Worm (Caenorhabditis elegans) whole organism, L4 larva: ENCODE measurements around the gene fbxc-45.

Experiments used
- D1046.2 ChIP-seq: fragments of 200-800 bp; sonication (Bioruptor generic); IDR thresholded peaks from 2 replicates; pipeline ENCODE4 v1.3.6; 2022; ENCODE audit warnings: missing genetic modification characterization, missing compliant biosample characterization
- F37D6.2 ChIP-seq: sonication (generic microtip); optimal IDR thresholded peaks from 2 replicates; lab custom pipeline; 2016; ENCODE audit warnings: mild to moderate bottlenecking, missing genetic modification characterization, missing compliant biosample characterization
- R02D3.7 ChIP-seq: fragments of 150-350 bp; sonication (generic microtip); optimal IDR thresholded peaks from 3 replicates; lab custom pipeline; 2014; ENCODE audit warnings: missing biosample characterization, missing genetic modification characterization
- T26A8.4 ChIP-seq: fragments of 200-800 bp; sonication (Bioruptor generic); IDR thresholded peaks from 2 replicates; pipeline ENCODE4 v1.3.6; 2022; ENCODE audit warnings: missing genetic modification characterization, missing compliant biosample characterization
- Y48G9A.11 ChIP-seq: fragments of 200-800 bp; sonication (Bioruptor generic); IDR thresholded peaks from 2 replicates; pipeline ENCODE4 v1.3.6; 2022; ENCODE audit warnings: missing genetic modification reagents, missing genetic modification characterization, missing compliant biosample characterization
- ZK337.2 ChIP-seq: fragments of 200-800 bp; sonication (Bioruptor generic); IDR thresholded peaks from 2 replicates; pipeline ENCODE4 v1.3.6; 2022; ENCODE audit warnings: missing genetic modification reagents, missing genetic modification characterization, missing compliant biosample characterization
- aha-1 ChIP-seq: fragments of 150-350 bp; peaks from one replicate; lab custom pipeline; 2014; ENCODE audit warnings: missing biosample characterization, missing genetic modification characterization
- ama-1 ChIP-seq: fragments of 150-350 bp; optimal IDR thresholded peaks from 2 replicates; lab custom pipeline; 2014; ENCODE audit warnings: inconsistent platforms, mixed read lengths
- arid-1 ChIP-seq: fragments of 200-800 bp; sonication (Bioruptor generic); conservative IDR thresholded peaks from 2 replicates; pipeline ENCODE4 v1.3.6; 2022; ENCODE audit warnings: missing genetic modification reagents, missing genetic modification characterization, missing compliant biosample characterization
- ceh-28 ChIP-seq: fragments of 150-350 bp; optimal IDR thresholded peaks from 2 replicates; lab custom pipeline; 2014; ENCODE audit warnings: missing biosample characterization, missing genetic modification reagents, missing genetic modification characterization
- ceh-32 ChIP-seq: sonication (generic microtip); optimal IDR thresholded peaks from 2 replicates; lab custom pipeline; 2016; ENCODE audit warnings: mild to moderate bottlenecking, missing genetic modification characterization, missing compliant biosample characterization; ENCODE audit not compliant: poor library complexity
- ceh-62 ChIP-seq: sonication (generic microtip); optimal IDR thresholded peaks from 2 replicates; lab custom pipeline; 2017; ENCODE audit warnings: missing biosample characterization, missing genetic modification characterization
- ctbp-1 ChIP-seq: fragments of 200-800 bp; sonication (Bioruptor generic); IDR thresholded peaks from 2 replicates; pipeline ENCODE4 v1.3.6; 2022; ENCODE audit warnings: missing genetic modification reagents, missing genetic modification characterization, missing compliant biosample characterization
- daf-16 ChIP-seq, 3 experiments: sonication (generic microtip); optimal IDR thresholded peaks; 2 replicates each; lab custom pipeline; 2016 to 2017; ENCODE audit warnings: missing genetic modification characterization in 3 of 3, missing genetic modification reagents in 3 of 3, mild to moderate bottlenecking in 2 of 3, missing compliant biosample characterization in 2 of 3, missing biosample characterization in 1 of 3, moderate library complexity in 1 of 3
- dmd-9 ChIP-seq: fragments of 200-800 bp; sonication (Bioruptor generic); IDR thresholded peaks from 2 replicates; pipeline ENCODE4 v1.3.6; 2022; ENCODE audit warnings: missing genetic modification reagents, missing genetic modification characterization, missing compliant biosample characterization
- egl-27 ChIP-seq: sonication (generic microtip); optimal IDR thresholded peaks from 3 replicates; lab custom pipeline; 2017; ENCODE audit warnings: missing biosample characterization, missing genetic modification reagents, missing genetic modification characterization
- egl-43 ChIP-seq: fragments of 200-800 bp; sonication (Bioruptor generic); IDR thresholded peaks from 2 replicates; pipeline ENCODE4 v1.3.6; 2022; ENCODE audit warnings: missing genetic modification reagents, missing genetic modification characterization, missing compliant biosample characterization
- fkh-10 ChIP-seq: fragments of 150-350 bp; optimal IDR thresholded peaks from 2 replicates; lab custom pipeline; 2014; ENCODE audit warnings: missing biosample characterization, missing genetic modification reagents, missing genetic modification characterization
- gei-8 ChIP-seq: fragments of 200-800 bp; sonication (Bioruptor generic); optimal IDR thresholded peaks from 2 replicates; lab custom pipeline; 2018; ENCODE audit warnings: mild to moderate bottlenecking, missing genetic modification characterization, missing compliant biosample characterization
- hif-1 ChIP-seq, 2 experiments: sonication (generic microtip); optimal IDR thresholded peaks; 2 replicates each; lab custom pipeline; 2016 to 2017; ENCODE audit warnings: missing compliant biosample characterization in 2 of 2, missing genetic modification characterization in 2 of 2, missing genetic modification reagents in 2 of 2, missing genotype in 2 of 2, mild to moderate bottlenecking in 1 of 2
- hlh-11 ChIP-seq: fragments of 200-800 bp; sonication (Bioruptor generic); optimal IDR thresholded peaks from 2 replicates; lab custom pipeline; 2018; ENCODE audit warnings: mild to moderate bottlenecking, missing genetic modification characterization, missing compliant biosample characterization
- hmg-1.1 ChIP-seq: fragments of 200-800 bp; sonication (Bioruptor generic); IDR thresholded peaks from 2 replicates; pipeline ENCODE4 v1.3.6; 2022; ENCODE audit warnings: missing genetic modification reagents, missing genetic modification characterization, missing compliant biosample characterization
- lim-7 ChIP-seq: fragments of 200-800 bp; sonication (Bioruptor generic); IDR thresholded peaks from 2 replicates; pipeline ENCODE4 v1.3.6; 2022; ENCODE audit warnings: missing genetic modification characterization, missing compliant biosample characterization
- lin-29 ChIP-seq: fragments of 200-800 bp; sonication (Bioruptor generic); IDR thresholded peaks from 2 replicates; pipeline ENCODE4 v1.3.6; 2022; ENCODE audit warnings: missing genetic modification reagents, missing genetic modification characterization, missing compliant biosample characterization
- lir-3 ChIP-seq: sonication (generic microtip); optimal IDR thresholded peaks from 2 replicates; lab custom pipeline; 2016; ENCODE audit warnings: mild to moderate bottlenecking, missing genetic modification characterization, missing compliant biosample characterization
- lsy-2 ChIP-seq, 2 experiments: fragments of 150-350 bp in 1 of 2; sonication (generic microtip) in 1 of 2; optimal IDR thresholded peaks; 2 replicates each; lab custom pipeline; 2014 to 2017; ENCODE audit warnings: missing biosample characterization in 2 of 2, missing genetic modification characterization in 2 of 2
- madf-9 ChIP-seq: fragments of 200-800 bp; sonication (Bioruptor generic); conservative IDR thresholded peaks from 2 replicates; pipeline ENCODE4 v1.3.6; 2022; ENCODE audit warnings: missing genetic modification reagents, missing genetic modification characterization, missing compliant biosample characterization
- mep-1 ChIP-seq: fragments of 150-350 bp; sonication (generic microtip); optimal IDR thresholded peaks from 3 replicates; lab custom pipeline; 2014; ENCODE audit warnings: missing biosample characterization, missing genetic modification characterization
- mes-2 ChIP-seq: sonication (generic microtip); optimal IDR thresholded peaks from 2 replicates; lab custom pipeline; 2016; ENCODE audit warnings: missing genotype, mild to moderate bottlenecking, missing genetic modification characterization, missing compliant biosample characterization; ENCODE audit not compliant: poor library complexity, severe bottlenecking
- mxl-2 ChIP-seq: fragments of 200-800 bp; sonication (Bioruptor generic); conservative IDR thresholded peaks from 2 replicates; pipeline ENCODE4 v1.3.6; 2022; ENCODE audit warnings: missing genetic modification reagents, missing genetic modification characterization, missing compliant biosample characterization
- nhr-102 ChIP-seq: sonication (generic microtip); optimal IDR thresholded peaks from 2 replicates; lab custom pipeline; 2016; ENCODE audit warnings: mild to moderate bottlenecking, missing genetic modification characterization, moderate library complexity, missing compliant biosample characterization
- nhr-11 ChIP-seq: fragments of 150-350 bp; optimal IDR thresholded peaks from 2 replicates; lab custom pipeline; 2014; ENCODE audit warnings: missing biosample characterization, missing genetic modification characterization
- nhr-111 ChIP-seq: fragments of 200-800 bp; sonication (Bioruptor generic); optimal IDR thresholded peaks from 2 replicates; lab custom pipeline; 2018; ENCODE audit warnings: mild to moderate bottlenecking, missing genetic modification characterization, missing compliant biosample characterization
- nhr-28 ChIP-seq: fragments of 150-350 bp; optimal IDR thresholded peaks from 2 replicates; lab custom pipeline; 2014; ENCODE audit warnings: missing biosample characterization, missing genetic modification characterization
- nhr-6 ChIP-seq: fragments of 150-350 bp; optimal IDR thresholded peaks from 2 replicates; lab custom pipeline; 2014; ENCODE audit warnings: missing biosample characterization, missing genetic modification characterization
- nhr-77 ChIP-seq: fragments of 150-350 bp; optimal IDR thresholded peaks from 2 replicates; lab custom pipeline; 2014; ENCODE audit warnings: missing biosample characterization, missing genetic modification characterization
- php-3 ChIP-seq: fragments of 200-800 bp; sonication (Bioruptor generic); IDR thresholded peaks from 2 replicates; pipeline ENCODE4 v1.3.6; 2022; ENCODE audit warnings: missing genetic modification reagents, missing genetic modification characterization, missing compliant biosample characterization
- rbr-2 ChIP-seq: sonication (generic microtip); optimal IDR thresholded peaks from 2 replicates; lab custom pipeline; 2016; ENCODE audit warnings: missing genotype, missing genetic modification characterization, missing compliant biosample characterization
- sdz-12 ChIP-seq: fragments of 200-800 bp; sonication (Bioruptor generic); optimal IDR thresholded peaks from 2 replicates; lab custom pipeline; 2018; ENCODE audit warnings: mild to moderate bottlenecking, missing genetic modification characterization, missing compliant biosample characterization
- set-16 ChIP-seq: fragments of 200-800 bp; sonication (Bioruptor generic); IDR thresholded peaks from 2 replicates; pipeline ENCODE4 v1.3.6; 2022; ENCODE audit warnings: missing genetic modification reagents, missing genetic modification characterization, missing compliant biosample characterization
- skn-1 ChIP-seq: fragments of 150-350 bp; optimal IDR thresholded peaks from 2 replicates; lab custom pipeline; 2014; ENCODE audit warnings: missing biosample characterization, missing genetic modification characterization
- snpc-1.2 ChIP-seq: fragments of 200-800 bp; sonication (Bioruptor generic); IDR thresholded peaks from 2 replicates; pipeline ENCODE4 v1.3.6; 2022; ENCODE audit warnings: missing genetic modification reagents, missing genetic modification characterization, missing compliant biosample characterization
- snpc-4 ChIP-seq: fragments of 150-350 bp; optimal IDR thresholded peaks from 2 replicates; lab custom pipeline; 2014; ENCODE audit warnings: missing biosample characterization, missing genetic modification characterization
- spr-1 ChIP-seq: sonication (generic microtip); optimal IDR thresholded peaks from 2 replicates; lab custom pipeline; 2016; ENCODE audit warnings: mild to moderate bottlenecking, missing genetic modification characterization, missing compliant biosample characterization
- spr-3 ChIP-seq: fragments of 200-800 bp; sonication (Bioruptor generic); optimal IDR thresholded peaks from 2 replicates; lab custom pipeline; 2018; ENCODE audit warnings: mild to moderate bottlenecking, missing genetic modification characterization, missing compliant biosample characterization
- tag-97 ChIP-seq: fragments of 200-800 bp; sonication (Bioruptor generic); IDR thresholded peaks from 2 replicates; pipeline ENCODE4 v1.3.6; 2022; ENCODE audit warnings: missing genetic modification characterization, missing compliant biosample characterization
- unc-62 ChIP-seq, 3 experiments: fragments of 150-350 bp in 1 of 3; sonication (generic microtip); optimal IDR thresholded peaks in 2 of 3; peaks in 1 of 3; 1 replicate in 1 of 3; 2 replicates in 2 of 3; lab custom pipeline; 2014 to 2017; ENCODE audit warnings: missing biosample characterization in 3 of 3, missing genetic modification characterization in 3 of 3, missing genetic modification reagents in 3 of 3, missing genotype in 1 of 3
- zag-1 ChIP-seq: fragments of 150-350 bp; optimal IDR thresholded peaks from 2 replicates; lab custom pipeline; 2014; ENCODE audit warnings: missing biosample characterization, missing genetic modification characterization
- zfp-2 ChIP-seq: sonication (generic microtip); optimal IDR thresholded peaks from 2 replicates; lab custom pipeline; 2016; ENCODE audit warnings: mild to moderate bottlenecking, missing genetic modification characterization, missing compliant biosample characterization
- zip-11 ChIP-seq: fragments of 200-800 bp; sonication (Bioruptor generic); IDR thresholded peaks from 2 replicates; pipeline ENCODE4 v1.3.6; 2022; ENCODE audit warnings: missing genetic modification characterization, missing compliant biosample characterization
- ztf-11 ChIP-seq: fragments of 150-350 bp; optimal IDR thresholded peaks from 2 replicates; lab custom pipeline; 2014; ENCODE audit warnings: missing biosample characterization, missing genetic modification characterization
- ztf-7 ChIP-seq: fragments of 150-350 bp; optimal IDR thresholded peaks from 2 replicates; lab custom pipeline; 2014; ENCODE audit warnings: missing biosample characterization, missing genetic modification characterization

Gene fbxc-45

ce11 chrIV:2928409-2928808 is 6.4 kb upstream of the fbxc-45 start, which contains the start of gene manf-1:
TSS of gene manf-1 (minus strand) at chrIV:2928421.
- TF ChIP-seq madf-9, result no peak
- TF ChIP-seq hmg-1.1 (GFP tag; lab: Robert Waterston, UW), result peak; percentile 65
- peak in 1 of 2 experiments; percentile 87 for TF ChIP-seq lsy-2 (tag; optimal IDR thresholded peaks at IDR 0.05; lab: Kevin White, UChicago)
- no peak for TF ChIP-seq ctbp-1 (GFP tag; lab: Robert Waterston, UW)
- TF ChIP-seq snpc-4 (tag; lab: Kevin White, UChicago), result no peak
- peak; percentile 69 for TF ChIP-seq arid-1 (GFP tag; lab: Robert Waterston, UW)
- TF ChIP-seq R02D3.7 (tag; lab: Kevin White, UChicago), result no peak
- TF ChIP-seq zfp-2 (tag; lab: Kevin White, UChicago), result no peak
- TF ChIP-seq mxl-2 (GFP tag; lab: Robert Waterston, UW), result no peak
- TF ChIP-seq sdz-12 (GFP tag; lab: Kevin White, UChicago), result no peak
- peak; percentile 56 for TF ChIP-seq ztf-7 (tag; lab: Kevin White, UChicago)
- TF ChIP-seq fkh-10, result no peak
- no peak for TF ChIP-seq D1046.2 (GFP tag; lab: Robert Waterston, UW)
- TF ChIP-seq set-16 (GFP tag; lab: Robert Waterston, UW), result no peak
- TF ChIP-seq nhr-102 (tag; lab: Kevin White, UChicago), result peak; percentile 13
- peak; percentile 84 for TF ChIP-seq mes-2
- peak; percentile 2 for TF ChIP-seq F37D6.2 (tag; lab: Kevin White, UChicago)
- TF ChIP-seq hif-1 (tag; optimal IDR thresholded peaks at IDR 0.05; lab: Kevin White, UChicago), result peak in 1 of 2 experiments; percentile 47
- peak; percentile 48 for TF ChIP-seq spr-3 (GFP tag; lab: Kevin White, UChicago)
- no peak for TF ChIP-seq lin-29 (GFP tag; lab: Robert Waterston, UW)
- TF ChIP-seq nhr-6 (tag; lab: Kevin White, UChicago), result peak; percentile 10
- no peak for TF ChIP-seq php-3 (GFP tag; lab: Robert Waterston, UW)
- TF ChIP-seq skn-1 (tag; lab: Kevin White, UChicago), result no peak
- peak; percentile 20 for TF ChIP-seq nhr-11 (tag; lab: Kevin White, UChicago)
- no peak for TF ChIP-seq daf-16 (GFP tag; optimal IDR thresholded peaks at IDR 0.05; lab: Kevin White, UChicago)
- TF ChIP-seq daf-16 (tag; optimal IDR thresholded peaks at IDR 0.05; lab: Kevin White, UChicago), result peak; percentile 57
- no peak for TF ChIP-seq ceh-28 (tag; lab: Kevin White, UChicago)
- no peak for TF ChIP-seq egl-27 (tag; lab: Kevin White, UChicago)
- TF ChIP-seq unc-62 (GFP tag; optimal IDR thresholded peaks at IDR 0.05 in 1 of 2; lab: Kevin White, UChicago), result no peak
- TF ChIP-seq unc-62 (tag; optimal IDR thresholded peaks at IDR 0.05; lab: Kevin White, UChicago), result no peak
- peak; percentile 3 for TF ChIP-seq spr-1
- TF ChIP-seq nhr-28, result peak; percentile 24
- peak; percentile 58 for TF ChIP-seq hlh-11
- TF ChIP-seq ZK337.2, result no peak
- no peak for TF ChIP-seq nhr-111 (GFP tag; lab: Kevin White, UChicago)
- TF ChIP-seq snpc-1.2, result no peak
- TF ChIP-seq Y48G9A.11, result no peak
- TF ChIP-seq ama-1 (lab: Kevin White, UChicago), result no peak
- 0 out of 2 replicates have a peak, but pooled peaks have one; percentile 18 for TF ChIP-seq T26A8.4
- TF ChIP-seq zag-1, result no peak
- peak; percentile 54 for TF ChIP-seq rbr-2
- TF ChIP-seq lir-3 (tag; lab: Kevin White, UChicago), result no peak
- TF ChIP-seq aha-1, result peak; percentile 96
- no peak for TF ChIP-seq gei-8 (GFP tag; lab: Kevin White, UChicago)
- no peak for TF ChIP-seq ceh-62
- no peak for TF ChIP-seq zip-11 (GFP tag; lab: Robert Waterston, UW)
- no peak for TF ChIP-seq egl-43
- TF ChIP-seq dmd-9 (GFP tag; lab: Robert Waterston, UW), result no peak
- TF ChIP-seq mep-1 (tag; lab: Kevin White, UChicago), result peak; percentile 66
- no peak for TF ChIP-seq tag-97 (GFP tag; lab: Robert Waterston, UW)
- peak; percentile 5 for TF ChIP-seq nhr-77 (tag; lab: Kevin White, UChicago)
- no peak for TF ChIP-seq ztf-11 (tag; lab: Kevin White, UChicago)
- TF ChIP-seq ceh-32 (tag; lab: Kevin White, UChicago), result no peak
- TF ChIP-seq lim-7 (GFP tag; lab: Robert Waterston, UW), result no peak
